Worm (Caenorhabditis elegans): ENCODE data around the gene mix-1.

Gene mix-1

DNA sequence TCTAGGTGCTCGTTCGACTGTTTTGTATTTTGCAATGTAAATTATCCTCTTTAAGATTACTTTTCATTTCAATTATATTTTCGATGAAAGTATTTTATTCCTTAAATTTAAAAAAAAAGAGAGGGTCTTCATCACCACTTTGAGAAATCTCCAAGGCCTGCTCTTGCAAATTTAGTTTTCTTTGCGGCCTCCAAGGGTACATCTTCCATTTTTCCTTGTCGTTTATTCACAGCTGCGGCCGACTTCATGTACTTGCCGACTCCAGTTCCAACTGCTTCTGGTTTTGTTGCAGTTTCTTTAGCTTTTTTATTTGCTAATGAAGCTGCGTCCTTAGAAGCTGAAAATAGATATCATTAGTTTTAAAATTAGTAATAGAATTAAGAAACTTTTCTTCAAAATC, 46.7 kb downstream of the mix-1 start:
- no peak for TF ChIP-seq mep-1 (tag; optimal IDR thresholded peaks at IDR 0.05)
- no peak for TF ChIP-seq sptf-1 (tag; optimal IDR thresholded peaks at IDR 0.05)
- TF ChIP-seq nhr-2 (tag; optimal IDR thresholded peaks at IDR 0.05), result no peak
- no peak for TF ChIP-seq unc-39 (tag; optimal IDR thresholded peaks at IDR 0.05)
- no peak for TF ChIP-seq lin-32 (GFP tag; optimal IDR thresholded peaks at IDR 0.05)
- TF ChIP-seq M03D4.4 (tag; optimal IDR thresholded peaks at IDR 0.05), result no peak
- no peak for TF ChIP-seq drap-1 (GFP tag; optimal IDR thresholded peaks at IDR 0.05)
- TF ChIP-seq zip-8 (tag; optimal IDR thresholded peaks at IDR 0.05), result no peak
- no peak for TF ChIP-seq tbx-8 (GFP tag; optimal IDR thresholded peaks at IDR 0.05)
- TF ChIP-seq blmp-1 (tag; optimal IDR thresholded peaks at IDR 0.05), result no peak
- TF ChIP-seq lsy-2 (tag; optimal IDR thresholded peaks at IDR 0.05), result no peak
- no peak for TF ChIP-seq ceh-39 (tag; optimal IDR thresholded peaks at IDR 0.05)
- no peak for TF ChIP-seq cnd-1 (tag; optimal IDR thresholded peaks at IDR 0.05)
- TF ChIP-seq ztf-11 (tag; optimal IDR thresholded peaks at IDR 0.05), result no peak
- TF ChIP-seq elt-3 (tag; optimal IDR thresholded peaks at IDR 0.05), result no peak
- TF ChIP-seq nhr-76 (tag; optimal IDR thresholded peaks at IDR 0.05), result no peak
- no peak for TF ChIP-seq nhr-237 (tag; optimal IDR thresholded peaks at IDR 0.05)
- no peak for TF ChIP-seq ceh-43 (GFP tag; optimal IDR thresholded peaks at IDR 0.05)
- no peak for TF ChIP-seq ces-1 (GFP tag; optimal IDR thresholded peaks at IDR 0.05)

DNA sequence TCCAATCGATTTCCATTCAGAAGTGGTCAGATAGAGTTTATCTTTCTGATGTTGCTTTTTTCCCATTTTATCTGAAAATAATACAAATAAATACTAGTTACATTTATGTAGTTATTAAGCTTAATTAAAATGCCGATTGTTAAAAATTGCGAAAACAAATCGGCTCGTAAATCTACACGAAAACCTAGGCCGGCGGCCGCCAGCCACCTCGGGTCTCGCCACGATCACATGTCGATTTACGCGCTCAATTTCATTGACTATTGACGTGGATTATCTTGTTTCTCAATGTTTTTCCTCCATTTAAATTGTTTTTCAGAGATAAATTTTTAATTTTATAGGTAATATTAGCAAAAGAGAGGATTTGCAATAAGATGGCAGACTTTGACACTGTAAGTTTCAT, 48.5 kb downstream of the mix-1 start, which contains the start of the genes cyn-4 and copz-1:
Gene cyn-4, minus strand, starts transcription at position 71 of the 400 bp plus-strand sequence.
Gene copz-1, plus strand, starts transcription at position 339 of the 400 bp plus-strand sequence.
- TF ChIP-seq nhr-76 (tag; optimal IDR thresholded peaks at IDR 0.05), result no peak
- TF ChIP-seq sptf-1 (tag; optimal IDR thresholded peaks at IDR 0.05), result peak; percentile 49
- peak; percentile 2 for TF ChIP-seq nhr-2 (tag; optimal IDR thresholded peaks at IDR 0.05)
- no peak for TF ChIP-seq ztf-11 (tag; optimal IDR thresholded peaks at IDR 0.05)
- TF ChIP-seq pha-4 (tag; optimal IDR thresholded peaks at IDR 0.05), result peak; percentile 75
- TF ChIP-seq ceh-83 (GFP tag; optimal IDR thresholded peaks at IDR 0.05), result no peak
- TF ChIP-seq ces-1 (GFP tag; optimal IDR thresholded peaks at IDR 0.05), result peak; percentile 81
- TF ChIP-seq hlh-1 (tag; optimal IDR thresholded peaks at IDR 0.05), result peak; percentile 3
- peak; percentile 61 for TF ChIP-seq mep-1 (tag; optimal IDR thresholded peaks at IDR 0.05)
- no peak for TF ChIP-seq unc-62 (GFP tag; optimal IDR thresholded peaks at IDR 0.05)
- TF ChIP-seq nhr-28 (tag; optimal IDR thresholded peaks at IDR 0.05), result no peak
- TF ChIP-seq mls-2 (tag; optimal IDR thresholded peaks at IDR 0.05), result peak; percentile 41
- no peak for TF ChIP-seq M03D4.4 (tag; optimal IDR thresholded peaks at IDR 0.05)
- TF ChIP-seq unc-120 (tag; optimal IDR thresholded peaks at IDR 0.05; ENCODE audit: poor library complexity, severe bottlenecking), result no peak
- no peak for TF ChIP-seq snpc-4 (tag; optimal IDR thresholded peaks at IDR 0.05)
- peak; percentile 28 for TF ChIP-seq nhr-237 (tag; optimal IDR thresholded peaks at IDR 0.05)
- no peak for TF ChIP-seq tbx-8 (GFP tag; optimal IDR thresholded peaks at IDR 0.05)
- TF ChIP-seq ceh-39 (tag; optimal IDR thresholded peaks at IDR 0.05), result peak; percentile 67
- peak; percentile 78 for TF ChIP-seq lsy-2 (tag; optimal IDR thresholded peaks at IDR 0.05)
- peak; percentile 43 for TF ChIP-seq lin-13 (tag; optimal IDR thresholded peaks at IDR 0.05)

DNA sequence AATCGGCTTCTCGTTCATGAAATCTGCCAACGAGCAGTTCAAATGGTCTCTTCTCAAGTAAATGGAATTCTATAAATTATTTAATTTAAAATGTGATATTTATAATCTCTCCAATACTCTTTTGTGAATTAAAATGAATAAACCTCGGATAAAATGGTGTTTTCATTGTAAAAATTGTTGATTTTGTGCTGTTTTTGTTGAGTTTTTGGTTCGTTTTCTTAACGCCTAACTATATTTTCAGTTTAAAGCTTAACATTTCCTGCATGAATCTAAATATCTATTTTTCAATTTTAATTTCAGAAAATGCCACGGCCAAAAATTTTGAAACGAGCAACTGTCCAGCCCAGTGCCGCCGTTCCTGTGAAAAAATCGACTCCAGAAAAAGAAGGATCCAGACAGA, 49.6 kb downstream of the mix-1 start, which contains the start of gene orc-2:
Gene orc-2, plus strand, starts transcription at position 301 of the 400 bp plus-strand sequence.
- TF ChIP-seq unc-62 (GFP tag; optimal IDR thresholded peaks at IDR 0.05) (no peak), lsy-2 (tag; optimal IDR thresholded peaks at IDR 0.05) (no peak), mab-5 (tag; optimal IDR thresholded peaks at IDR 0.05) (no peak), bed-3 (GFP tag; optimal IDR thresholded peaks at IDR 0.05) (no peak), elt-1 (tag; optimal IDR thresholded peaks at IDR 0.05; ENCODE audit: borderline replicate concordance, insufficient read depth) (no peak), sem-2 (GFP tag; optimal IDR thresholded peaks at IDR 0.05) (no peak), nhr-237 (tag; optimal IDR thresholded peaks at IDR 0.05) (no peak), nhr-12 (tag; optimal IDR thresholded peaks at IDR 0.05) (no peak), cnd-1 (tag; optimal IDR thresholded peaks at IDR 0.05) (no peak), ham-2 (GFP tag; optimal IDR thresholded peaks at IDR 0.05) (no peak), lin-13 (tag; optimal IDR thresholded peaks at IDR 0.05) (no peak), sptf-1 (tag; optimal IDR thresholded peaks at IDR 0.05) (no peak), mls-2 (tag; optimal IDR thresholded peaks at IDR 0.05) (no peak), hlh-1 (tag; optimal IDR thresholded peaks at IDR 0.05) (no peak), mep-1 (tag; optimal IDR thresholded peaks at IDR 0.05) (no peak), drap-1 (GFP tag; optimal IDR thresholded peaks at IDR 0.05) (no peak)

DNA sequence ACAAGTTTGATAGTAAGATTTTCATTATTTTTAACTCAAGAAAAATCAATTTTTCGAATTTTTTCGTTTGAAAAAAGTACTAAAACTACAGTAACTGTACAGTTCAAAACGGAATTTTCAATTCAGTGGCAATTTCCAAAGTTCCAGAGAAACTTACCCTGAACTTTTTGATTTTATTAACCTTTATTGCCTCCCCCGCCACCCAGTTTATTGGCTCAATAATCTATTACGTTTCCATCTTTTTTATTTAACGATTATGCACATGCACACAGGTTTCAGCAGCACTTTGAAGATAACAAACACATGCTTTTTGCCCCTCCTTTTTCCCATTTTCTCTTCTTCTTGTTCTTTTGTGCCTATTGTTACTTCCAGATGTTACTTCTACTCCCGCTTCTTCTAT, 56.6 kb downstream of the mix-1 start, which contains the start of gene lurp-1:
Gene lurp-1, plus strand, starts transcription at position 301 of the 400 bp plus-strand sequence.
- TF ChIP-seq lsy-2 (tag; optimal IDR thresholded peaks at IDR 0.05), result no peak
- TF ChIP-seq ham-2 (GFP tag; optimal IDR thresholded peaks at IDR 0.05), result no peak
- TF ChIP-seq pha-4 (tag; optimal IDR thresholded peaks at IDR 0.05), result no peak
- no peak for TF ChIP-seq mab-5 (tag; optimal IDR thresholded peaks at IDR 0.05)
- TF ChIP-seq nhr-2 (tag; optimal IDR thresholded peaks at IDR 0.05), result no peak
- TF ChIP-seq ztf-11 (tag; optimal IDR thresholded peaks at IDR 0.05), result no peak
